Worm (Caenorhabditis elegans) whole organism, mixed stage, embryonic: ENCODE results near the gene elpc-3.

Experiments
- elt-1 ChIP-seq: sonication (generic microtip); optimal IDR thresholded peaks from 2 replicates; lab custom pipeline; 2017; ENCODE audit warnings: missing genetic modification characterization, mild to moderate bottlenecking, missing compliant biosample characterization, antibody characterized with exemption, moderate library complexity, borderline replicate concordance; ENCODE audit not compliant: insufficient read depth
- nhr-28 ChIP-seq: fragments of 150-350 bp; optimal IDR thresholded peaks from 2 replicates; lab custom pipeline; 2014; ENCODE audit warnings: missing biosample characterization, missing genetic modification characterization
- unc-39 ChIP-seq: fragments of 150-350 bp; optimal IDR thresholded peaks from 2 replicates; lab custom pipeline; 2014; ENCODE audit warnings: missing biosample characterization, missing genetic modification characterization

DNA sequence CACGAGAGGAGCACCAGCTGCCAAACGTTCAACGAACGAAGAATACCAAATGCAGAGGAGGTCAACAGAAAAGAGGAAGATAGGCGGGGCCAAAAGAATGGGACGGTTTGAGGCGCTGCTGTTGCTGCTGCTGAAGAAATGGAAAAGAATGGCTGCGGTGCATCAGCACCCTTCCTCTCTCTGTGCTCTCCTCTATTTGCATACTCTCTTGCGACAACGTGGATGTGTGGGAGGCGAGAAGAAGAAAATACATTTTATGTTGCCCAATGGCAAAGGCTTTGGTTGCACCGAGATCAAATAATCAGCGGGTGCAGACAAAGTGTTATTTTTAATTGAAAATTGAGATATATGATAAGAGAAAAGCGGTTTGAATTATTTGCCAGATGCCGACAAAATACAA is 22.8 kb downstream of the elpc-3 start:
- TF ChIP-seq nhr-28 (tag; lab: Kevin White, UChicago), result no peak
- TF ChIP-seq elt-1 (tag; lab: Kevin White, UChicago), result no peak
- no peak for TF ChIP-seq unc-39 (tag; lab: Kevin White, UChicago)
